Fruit fly (Drosophila melanogaster) whole organism, embryonic: ENCODE data around the gene CG14427.

Experiments
- B-H2 ChIP-seq: fragments of 200-800 bp; sonication (Bioruptor generic); optimal IDR thresholded peaks from 2 replicates; lab custom pipeline; 2018; ENCODE audit warnings: missing biosample characterization, mild to moderate bottlenecking, missing genetic modification characterization
- BEAF-32 ChIP-seq: fragments of 200-800 bp; sonication (Bioruptor generic); optimal IDR thresholded peaks from 3 replicates; lab custom pipeline; 2017; ENCODE audit warnings: missing biosample characterization, missing genetic modification characterization, mild to moderate bottlenecking, moderate library complexity, missing genetic modification reagents
- Blimp-1 ChIP-seq: fragments of 200-800 bp; sonication (Bioruptor generic); optimal IDR thresholded peaks from 3 replicates; lab custom pipeline; 2018; ENCODE audit warnings: missing biosample characterization, missing genetic modification characterization, mild to moderate bottlenecking, moderate library complexity, missing genetic modification reagents
- CG10431 ChIP-seq: fragments of 200-800 bp; sonication (Bioruptor generic); optimal IDR thresholded peaks from 3 replicates; lab custom pipeline; 2018; ENCODE audit warnings: missing biosample characterization, mild to moderate bottlenecking, missing genetic modification characterization
- CG10654 ChIP-seq: fragments of 200-800 bp; sonication (Bioruptor generic); optimal IDR thresholded peaks from 2 replicates; lab custom pipeline; 2016; ENCODE audit warnings: missing biosample characterization, missing genetic modification characterization
- CG11085 ChIP-seq: fragments of 200-800 bp; sonication (Bioruptor generic); IDR thresholded peaks from 2 replicates; pipeline ENCODE4 v1.3.6; 2022; ENCODE audit warnings: missing biosample characterization, missing genetic modification characterization
- CG11696 ChIP-seq: fragments of 200-800 bp; sonication (Bioruptor generic); IDR thresholded peaks from 2 replicates; pipeline ENCODE4 v1.3.6; 2022; ENCODE audit warnings: missing biosample characterization, missing genetic modification characterization
- CG12071 ChIP-seq: fragments of 200-800 bp; sonication (Bioruptor generic); optimal IDR thresholded peaks from 3 replicates; lab custom pipeline; 2018; ENCODE audit warnings: missing biosample characterization, mild to moderate bottlenecking, missing genetic modification characterization
- CG15073 ChIP-seq: fragments of 200-800 bp; sonication (Bioruptor generic); optimal IDR thresholded peaks from 2 replicates; lab custom pipeline; 2016; ENCODE audit warnings: missing biosample characterization, missing genetic modification characterization
- CG17612 ChIP-seq: fragments of 200-800 bp; sonication (Bioruptor generic); IDR thresholded peaks from 2 replicates; pipeline ENCODE4 v1.3.6; 2022; ENCODE audit warnings: missing biosample characterization, missing genetic modification characterization
- CG17912 ChIP-seq: fragments of 200-800 bp; sonication (Bioruptor generic); optimal IDR thresholded peaks from 2 replicates; lab custom pipeline; 2018; ENCODE audit warnings: missing biosample characterization, mild to moderate bottlenecking, missing genetic modification characterization
- CG1832 ChIP-seq: fragments of 200-800 bp; sonication (Bioruptor generic); optimal IDR thresholded peaks from 2 replicates; lab custom pipeline; 2017; ENCODE audit warnings: missing biosample characterization, mild to moderate bottlenecking, missing genetic modification characterization, inconsistent platforms
- CG2129 ChIP-seq: fragments of 200-800 bp; sonication (Bioruptor generic); IDR thresholded peaks from 2 replicates; pipeline ENCODE4 v1.3.6; 2022; ENCODE audit warnings: missing biosample characterization, missing genetic modification characterization; ENCODE audit not compliant: partially characterized antibody
- CG2202 ChIP-seq: fragments of 200-800 bp; sonication (Bioruptor generic); optimal IDR thresholded peaks from 2 replicates; lab custom pipeline; 2018; ENCODE audit warnings: missing biosample characterization, mild to moderate bottlenecking, missing genetic modification characterization
- CG2678 ChIP-seq: fragments of 200-800 bp; sonication (Bioruptor generic); optimal IDR thresholded peaks from 3 replicates; lab custom pipeline; 2019; ENCODE audit warnings: missing biosample characterization, mild to moderate bottlenecking, missing genetic modification characterization, moderate library complexity
- CG32532 ChIP-seq: fragments of 200-800 bp; sonication (Bioruptor generic); IDR thresholded peaks from 2 replicates; pipeline ENCODE4 v1.3.6; 2022; ENCODE audit warnings: missing biosample characterization, missing genetic modification characterization
- CG4404 ChIP-seq: fragments of 200-800 bp; sonication (Bioruptor generic); IDR thresholded peaks from 2 replicates; pipeline ENCODE4 v1.3.6; 2022; ENCODE audit warnings: missing biosample characterization, missing genetic modification characterization
- CG7839 ChIP-seq: fragments of 200-800 bp; sonication (Bioruptor generic); optimal IDR thresholded peaks from 3 replicates; lab custom pipeline; 2018; ENCODE audit warnings: missing biosample characterization, mild to moderate bottlenecking, missing genetic modification characterization, moderate library complexity
- CG8281 ChIP-seq: fragments of 200-800 bp; sonication (Bioruptor generic); optimal IDR thresholded peaks from 2 replicates; lab custom pipeline; 2018; ENCODE audit warnings: missing biosample characterization, mild to moderate bottlenecking, missing genetic modification characterization, moderate library complexity
- CG8388 ChIP-seq: fragments of 200-800 bp; sonication (Bioruptor generic); optimal IDR thresholded peaks from 2 replicates; lab custom pipeline; 2019; ENCODE audit warnings: missing biosample characterization, mild to moderate bottlenecking, missing genetic modification characterization, moderate library complexity
- CG8924 ChIP-seq: fragments of 200-800 bp; optimal IDR thresholded peaks from 3 replicates; lab custom pipeline; 2019; ENCODE audit warnings: missing biosample characterization, mild to moderate bottlenecking, missing genetic modification characterization, moderate library complexity
- CG9215 ChIP-seq: fragments of 200-800 bp; sonication (Bioruptor generic); IDR thresholded peaks from 2 replicates; pipeline ENCODE4 v1.3.6; 2022; ENCODE audit warnings: missing biosample characterization, missing genetic modification characterization
- Dbx ChIP-seq: fragments of 200-800 bp; sonication (Bioruptor generic); IDR thresholded peaks from 3 replicates; pipeline ENCODE4 v1.3.6; 2022; ENCODE audit warnings: missing biosample characterization, missing genetic modification characterization
- Dref ChIP-seq: fragments of 200-800 bp; sonication (Bioruptor generic); IDR thresholded peaks from 2 replicates; pipeline ENCODE4 v1.3.6; 2022; ENCODE audit warnings: missing biosample characterization, missing genetic modification characterization
- HmgZ ChIP-seq: fragments of 200-800 bp; sonication (Bioruptor generic); optimal IDR thresholded peaks from 2 replicates; lab custom pipeline; 2018; ENCODE audit warnings: missing biosample characterization, mild to moderate bottlenecking, missing genetic modification characterization
- Hmx ChIP-seq: fragments of 200-800 bp; sonication (Bioruptor generic); optimal IDR thresholded peaks from 2 replicates; lab custom pipeline; 2016; ENCODE audit warnings: missing biosample characterization, missing genetic modification characterization
- Hr39 ChIP-seq: fragments of >200 bp; optimal IDR thresholded peaks from 2 replicates; lab custom pipeline; 2017
- MESR4 ChIP-seq: fragments of 200-800 bp; sonication (Bioruptor generic); optimal IDR thresholded peaks from 2 replicates; lab custom pipeline; 2018; ENCODE audit warnings: missing biosample characterization, mild to moderate bottlenecking, missing genetic modification characterization, moderate library complexity
- Sin3A ChIP-seq: fragments of >200 bp; optimal IDR thresholded peaks from 2 replicates; lab custom pipeline; 2018
- Trl ChIP-seq, 3 experiments: fragments of >200 bp in 2 of 3; fragments of 200-800 bp in 1 of 3; sonication (Bioruptor generic) in 1 of 3; optimal IDR thresholded peaks; 2 replicates in 1 of 3; 3 replicates in 2 of 3; lab custom pipeline; 2016 to 2017; ENCODE audit warnings: missing biosample characterization in 1 of 3, missing genetic modification characterization in 1 of 3
- chm ChIP-seq: fragments of 200-800 bp; sonication (Bioruptor generic); IDR thresholded peaks from 2 replicates; pipeline ENCODE4 v1.3.6; 2022; ENCODE audit warnings: missing biosample characterization, missing genetic modification characterization
- cwo ChIP-seq: fragments of 200-800 bp; sonication (Bioruptor generic); optimal IDR thresholded peaks from 3 replicates; lab custom pipeline; 2017; ENCODE audit warnings: missing biosample characterization, missing genetic modification characterization, mild to moderate bottlenecking, moderate library complexity, missing genetic modification reagents
- da ChIP-seq: fragments of 200-800 bp; sonication (Bioruptor generic); optimal IDR thresholded peaks from 2 replicates; lab custom pipeline; 2016; ENCODE audit warnings: missing biosample characterization, missing genetic modification characterization
- dm ChIP-seq: fragments of 200-800 bp; sonication (Bioruptor generic); optimal IDR thresholded peaks from 3 replicates; lab custom pipeline; 2016; ENCODE audit warnings: missing biosample characterization, missing genetic modification characterization
- grn ChIP-seq: fragments of 200-800 bp; sonication (Bioruptor generic); optimal IDR thresholded peaks from 3 replicates; lab custom pipeline; 2017; ENCODE audit warnings: missing biosample characterization, missing genetic modification characterization
- ken ChIP-seq: fragments of 200-800 bp; sonication (Bioruptor generic); IDR thresholded peaks from 3 replicates; pipeline ENCODE4 v1.3.6; 2022; ENCODE audit warnings: missing biosample characterization, missing genetic modification characterization
- luna ChIP-seq: fragments of 200-800 bp; sonication (Bioruptor generic); optimal IDR thresholded peaks from 2 replicates; lab custom pipeline; 2016; ENCODE audit warnings: missing biosample characterization, missing genetic modification characterization
- onecut ChIP-seq: fragments of 200-800 bp; sonication (Bioruptor generic); IDR thresholded peaks from 2 replicates; pipeline ENCODE4 v1.3.6; 2022; ENCODE audit warnings: missing biosample characterization, missing genetic modification characterization
- phol ChIP-seq: fragments of 200-800 bp; sonication (Bioruptor generic); optimal IDR thresholded peaks from 3 replicates; lab custom pipeline; 2018; ENCODE audit warnings: missing biosample characterization, mild to moderate bottlenecking, missing genetic modification characterization, moderate library complexity
- pros ChIP-seq: fragments of 200-800 bp; sonication (Bioruptor generic); optimal IDR thresholded peaks from 3 replicates; lab custom pipeline; 2019; ENCODE audit warnings: missing biosample characterization, mild to moderate bottlenecking, missing genetic modification characterization, moderate library complexity
- psq ChIP-seq: fragments of 200-800 bp; sonication (Bioruptor generic); optimal IDR thresholded peaks from 2 replicates; lab custom pipeline; 2017; ENCODE audit warnings: missing biosample characterization, missing genetic modification characterization
- row ChIP-seq: fragments of 200-800 bp; sonication (Bioruptor generic); IDR thresholded peaks from 3 replicates; pipeline ENCODE4 v1.3.6; 2022; ENCODE audit warnings: missing biosample characterization, missing genetic modification characterization
- seq ChIP-seq: fragments of 200-800 bp; sonication (Bioruptor generic); IDR thresholded peaks from 2 replicates; pipeline ENCODE4 v1.3.6; 2022; ENCODE audit warnings: missing biosample characterization, missing genetic modification characterization
- sim ChIP-seq: fragments of 200-800 bp; sonication (Bioruptor generic); IDR thresholded peaks from 2 replicates; pipeline ENCODE4 v1.3.6; 2022; ENCODE audit warnings: missing biosample characterization, missing genetic modification characterization
- sima ChIP-seq: fragments of 200-800 bp; sonication (Bioruptor generic); optimal IDR thresholded peaks from 2 replicates; lab custom pipeline; 2016; ENCODE audit warnings: missing biosample characterization, missing genetic modification characterization
- stwl ChIP-seq: fragments of 200-800 bp; sonication (Bioruptor generic); optimal IDR thresholded peaks from 3 replicates; lab custom pipeline; 2018; ENCODE audit warnings: missing biosample characterization, mild to moderate bottlenecking, missing genetic modification characterization, moderate library complexity
- sug ChIP-seq: fragments of 200-800 bp; optimal IDR thresholded peaks from 2 replicates; lab custom pipeline; 2019; ENCODE audit warnings: missing biosample characterization, mild to moderate bottlenecking, missing genetic modification characterization, moderate library complexity
- twi ChIP-seq: fragments of 200-800 bp; optimal IDR thresholded peaks from 2 replicates; lab custom pipeline; 2019; ENCODE audit warnings: missing biosample characterization, mild to moderate bottlenecking, missing genetic modification characterization, moderate library complexity
- vfl ChIP-seq: fragments of 200-800 bp; sonication (Bioruptor generic); optimal IDR thresholded peaks from 2 replicates; lab custom pipeline; 2016; ENCODE audit warnings: missing biosample characterization, missing genetic modification characterization
- zf30C ChIP-seq: fragments of 200-800 bp; sonication (Bioruptor generic); optimal IDR thresholded peaks from 3 replicates; lab custom pipeline; 2018; ENCODE audit warnings: missing biosample characterization, mild to moderate bottlenecking, missing genetic modification characterization

The CG14427 gene

dm6 chrX:7011063-7011743, 29.2 kb upstream of the CG14427 start, which contains the start of the genes cm, sloth1 and sloth2 (continued):
- TF ChIP-seq HmgZ (peak; percentile 94), row (GFP tag; lab: Robert Waterston, UW) (peak; percentile 97), stwl (tag; lab: Kevin White, UChicago) (peak; percentile 49), CG10654 (GFP tag; lab: Kevin White, UChicago) (peak; percentile 79), grn (GFP tag; lab: Kevin White, UChicago) (peak; percentile 32), zf30C (GFP tag; lab: Kevin White, UChicago) (peak; percentile 13), Blimp-1 (peak; percentile 72), CG12071 (peak; percentile 55), seq (GFP tag; lab: Robert Waterston, UW) (peak; percentile 87), chm (peak; percentile 86), CG8924 (tag; lab: Kevin White, UChicago) (peak; percentile 86), CG9215 (peak; percentile 86), BEAF-32 (peak; percentile 89), CG8388 (peak; percentile 82), CG11085 (GFP tag; lab: Robert Waterston, UW) (peak; percentile 83), CG4404 (GFP tag; lab: Robert Waterston, UW) (peak; percentile 81), psq (GFP tag; lab: Kevin White, UChicago) (peak; percentile 37), phol (tag; lab: Kevin White, UChicago) (peak; percentile 83), CG2202 (tag; lab: Kevin White, UChicago) (peak; percentile 80), CG7839 (peak; percentile 86), Hr39 (no peak), da (peak; percentile 65), ken (peak; percentile 92), vfl (GFP tag; lab: Kevin White, UChicago) (peak; percentile 92), pros (GFP tag; lab: Kevin White, UChicago) (peak; percentile 5), CG32532 (GFP tag; lab: Robert Waterston, UW) (peak; percentile 88), CG10431 (GFP tag; lab: Kevin White, UChicago) (peak; percentile 31), CG1832 (GFP tag; lab: Kevin White, UChicago) (no peak), CG2678 (peak; percentile 85), CG11696 (GFP tag; lab: Robert Waterston, UW) (peak; percentile 58; the same call in 1 of the 2 replicates), B-H2 (GFP tag; lab: Kevin White, UChicago) (peak; percentile 84), cwo (GFP tag; lab: Kevin White, UChicago) (peak; percentile 54), Hmx (GFP tag; lab: Kevin White, UChicago) (peak; percentile 60), sug (tag; lab: Kevin White, UChicago) (peak; percentile 85), onecut (GFP tag; lab: Robert Waterston, UW) (peak; percentile 68), MESR4 (GFP tag; lab: Kevin White, UChicago) (peak; percentile 55), Dbx (peak; percentile 86), CG17612 (peak; percentile 63; the same call in 1 of the 2 replicates), Dref (GFP tag; lab: Robert Waterston, UW) (peak; percentile 24; the same call in 1 of the 2 replicates), twi (tag; lab: Kevin White, UChicago) (peak; percentile 78), sim (GFP tag; lab: Robert Waterston, UW) (no peak), dm (peak; percentile 78), sima (GFP tag; lab: Kevin White, UChicago) (no peak), CG17912 (GFP tag; lab: Kevin White, UChicago) (peak; percentile 72), luna (peak; percentile 63), CG15073 (no peak), Trl (optimal IDR thresholded peaks at IDR 0.05; lab: Kevin White, UChicago) (no peak), Trl (GFP tag; optimal IDR thresholded peaks at IDR 0.05; lab: Kevin White, UChicago) (peak; percentile 90), Sin3A (lab: Kevin White, UChicago) (peak; percentile 62), CG2129 (GFP tag; lab: Robert Waterston, UW) (peak; percentile 90), CG8281 (peak; percentile 51)
